Fruit fly (Drosophila melanogaster): ENCODE results near the gene Top1.

dm6 chrX:15323302-15323880 is 4.1 kb downstream of the Top1 start:
- TF ChIP-seq CTCF (optimal IDR thresholded peaks at IDR 0.05) (no peak), CG8478 (optimal IDR thresholded peaks at IDR 0.05) (no peak)

Data from S2 (cell line).